Fruit fly (Drosophila melanogaster) Kc167 (cell line): ENCODE data around the gene Gtpx.

Source experiments
- Myc ChIP-seq: fragments of >200 bp; optimal IDR thresholded peaks from 2 replicates; lab custom pipeline; 2017; ENCODE audit warnings: missing external identifiers
- Sin3A ChIP-seq: fragments of >200 bp; optimal IDR thresholded peaks from 2 replicates; lab custom pipeline; 2018; ENCODE audit warnings: missing external identifiers
- h ChIP-seq: fragments of >200 bp; optimal IDR thresholded peaks from 3 replicates; lab custom pipeline; 2018; ENCODE audit warnings: missing external identifiers
- insv ChIP-seq: fragments of >200 bp; optimal IDR thresholded peaks from 3 replicates; lab custom pipeline; 2018; ENCODE audit warnings: missing external identifiers
- psq ChIP-seq: fragments of >200 bp; optimal IDR thresholded peaks from 2 replicates; lab custom pipeline; 2017; ENCODE audit warnings: missing external identifiers

DNA sequence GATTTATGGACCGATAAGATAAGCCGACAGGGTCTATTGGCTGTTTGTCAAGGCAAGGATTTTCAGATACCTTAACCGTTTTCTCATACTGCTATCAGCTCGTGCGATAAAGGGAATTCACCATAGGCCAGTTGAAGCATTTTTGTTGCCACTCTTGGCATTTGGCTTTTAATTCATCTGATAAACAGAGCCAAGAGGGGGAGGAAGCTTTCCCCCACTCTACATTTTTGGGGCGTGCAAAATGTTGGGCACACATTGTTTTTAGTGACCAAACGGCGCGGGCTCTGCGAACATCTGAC is 23.7 kb downstream of the Gtpx start:
- no peak for TF ChIP-seq Sin3A (lab: Kevin White, UChicago)
- no peak for TF ChIP-seq h (lab: Kevin White, UChicago)
- TF ChIP-seq psq: no peak
- no peak for TF ChIP-seq Myc (lab: Kevin White, UChicago)
- TF ChIP-seq insv (lab: Kevin White, UChicago): no peak
